Worm (Caenorhabditis elegans) whole organism, L3 larva: ENCODE measurements around the gene T02B11.8.

Source experiments
- R02D3.7 ChIP-seq: fragments of 150-350 bp; optimal IDR thresholded peaks from 2 replicates; lab custom pipeline; 2014; ENCODE audit warnings: missing biosample characterization, missing genetic modification characterization
- aly-2 ChIP-seq: fragments of 150-350 bp; optimal IDR thresholded peaks from 2 replicates; lab custom pipeline; 2014; ENCODE audit warnings: missing biosample characterization, missing genetic modification characterization
- ama-1 ChIP-seq: fragments of 150-350 bp; optimal IDR thresholded peaks from 2 replicates; lab custom pipeline; 2018
- ceh-16 ChIP-seq: sonication (generic microtip); optimal IDR thresholded peaks from 2 replicates; lab custom pipeline; 2017; ENCODE audit warnings: missing biosample characterization, missing genetic modification characterization
- ceh-28 ChIP-seq: fragments of 150-350 bp; optimal IDR thresholded peaks from 2 replicates; lab custom pipeline; 2014; ENCODE audit warnings: missing biosample characterization, missing genetic modification reagents, missing genetic modification characterization
- ceh-82 ChIP-seq: fragments of 150-350 bp; optimal IDR thresholded peaks from 2 replicates; lab custom pipeline; 2014; ENCODE audit warnings: missing biosample characterization, missing genetic modification characterization
- ceh-9 ChIP-seq: sonication (generic microtip); optimal IDR thresholded peaks from 2 replicates; lab custom pipeline; 2018; ENCODE audit warnings: missing biosample characterization, missing genetic modification characterization
- daf-12 ChIP-seq: fragments of 150-350 bp; optimal IDR thresholded peaks from 2 replicates; lab custom pipeline; 2014; ENCODE audit warnings: missing biosample characterization, missing genetic modification reagents, missing genetic modification characterization
- egl-27 ChIP-seq: sonication (generic microtip); optimal IDR thresholded peaks from 4 replicates; lab custom pipeline; 2017; ENCODE audit warnings: missing biosample characterization, missing genetic modification reagents, missing genetic modification characterization
- egl-5 ChIP-seq: fragments of 150-350 bp; optimal IDR thresholded peaks from 2 replicates; lab custom pipeline; 2017; ENCODE audit warnings: missing biosample characterization, missing genetic modification reagents, missing genetic modification characterization, inconsistent platforms
- elt-1 ChIP-seq: fragments of 150-350 bp; optimal IDR thresholded peaks from 2 replicates; lab custom pipeline; 2014; ENCODE audit warnings: missing biosample characterization, missing genetic modification characterization
- elt-2 ChIP-seq: sonication (generic microtip); optimal IDR thresholded peaks from 2 replicates; lab custom pipeline; 2016; ENCODE audit warnings: missing genetic modification reagents, mild to moderate bottlenecking, missing genetic modification characterization, missing compliant biosample characterization
- elt-3 ChIP-seq, 3 experiments: fragments of 150-350 bp in 1 of 3; sonication (generic microtip) in 2 of 3; optimal IDR thresholded peaks; 2 replicates in 2 of 3; 4 replicates in 1 of 3; lab custom pipeline; 2014 to 2017; ENCODE audit warnings: missing biosample characterization in 3 of 3, missing genetic modification characterization in 3 of 3
- fkh-10 ChIP-seq: sonication (generic microtip); optimal IDR thresholded peaks from 2 replicates; lab custom pipeline; 2017; ENCODE audit warnings: missing biosample characterization, missing genetic modification reagents, missing genetic modification characterization
- fkh-2 ChIP-seq: fragments of 150-350 bp; optimal IDR thresholded peaks from 2 replicates; lab custom pipeline; 2014; ENCODE audit warnings: missing biosample characterization, missing genetic modification reagents, missing genetic modification characterization
- fos-1 ChIP-seq: fragments of 150-350 bp; optimal IDR thresholded peaks from 2 replicates; lab custom pipeline; 2014; ENCODE audit warnings: missing biosample characterization, missing genetic modification characterization
- hmg-11 ChIP-seq: sonication (generic microtip); optimal IDR thresholded peaks from 2 replicates; lab custom pipeline; 2016; ENCODE audit warnings: missing genetic modification characterization, missing compliant biosample characterization
- jun-1 ChIP-seq: fragments of 150-350 bp; optimal IDR thresholded peaks from 2 replicates; lab custom pipeline; 2014; ENCODE audit warnings: missing biosample characterization, missing genetic modification reagents, missing genetic modification characterization
- lin-15B ChIP-seq: fragments of 150-350 bp; optimal IDR thresholded peaks from 2 replicates; lab custom pipeline; 2014; ENCODE audit warnings: missing biosample characterization, missing genetic modification characterization
- lin-39 ChIP-seq: fragments of 150-350 bp; optimal IDR thresholded peaks from 2 replicates; lab custom pipeline; 2018; ENCODE audit warnings: missing biosample characterization, missing genetic modification reagents, missing genetic modification characterization
- lsy-12 ChIP-seq: sonication (generic microtip); optimal IDR thresholded peaks from 2 replicates; lab custom pipeline; 2016; ENCODE audit warnings: mild to moderate bottlenecking, missing genetic modification characterization, missing compliant biosample characterization
- mdl-1 ChIP-seq: fragments of 150-350 bp; optimal IDR thresholded peaks from 2 replicates; lab custom pipeline; 2014; ENCODE audit warnings: missing biosample characterization, missing genetic modification characterization
- mml-1 ChIP-seq: fragments of 150-350 bp; sonication (generic microtip); optimal IDR thresholded peaks from 3 replicates; lab custom pipeline; 2014; ENCODE audit warnings: missing biosample characterization, missing genetic modification characterization
- nfya-1 ChIP-seq: sonication (generic microtip); optimal IDR thresholded peaks from 2 replicates; lab custom pipeline; 2017; ENCODE audit warnings: missing genetic modification characterization, mild to moderate bottlenecking, missing compliant biosample characterization, antibody characterized with exemption, moderate library complexity; ENCODE audit not compliant: insufficient read depth
- nhr-11 ChIP-seq: fragments of 150-350 bp; optimal IDR thresholded peaks from 2 replicates; lab custom pipeline; 2014; ENCODE audit warnings: missing biosample characterization, missing genetic modification characterization
- nhr-12 ChIP-seq: fragments of 150-350 bp; optimal IDR thresholded peaks from 2 replicates; lab custom pipeline; 2014; ENCODE audit warnings: missing biosample characterization, missing genetic modification characterization
- nhr-23 ChIP-seq: fragments of 150-350 bp; optimal IDR thresholded peaks from 2 replicates; lab custom pipeline; 2014; ENCODE audit warnings: missing biosample characterization, missing genetic modification reagents, missing genetic modification characterization
- nhr-237 ChIP-seq: fragments of 150-350 bp; optimal IDR thresholded peaks from 2 replicates; lab custom pipeline; 2014; ENCODE audit warnings: missing biosample characterization, missing genetic modification characterization
- nhr-25 ChIP-seq: sonication (generic microtip); optimal IDR thresholded peaks from 2 replicates; lab custom pipeline; 2017; ENCODE audit warnings: missing biosample characterization, missing genetic modification characterization
- nhr-43 ChIP-seq: sonication (generic microtip); optimal IDR thresholded peaks from 2 replicates; lab custom pipeline; 2016; ENCODE audit warnings: mild to moderate bottlenecking, missing genetic modification characterization, missing compliant biosample characterization; ENCODE audit not compliant: poor library complexity, severe bottlenecking
- nhr-67 ChIP-seq: fragments of 150-350 bp; optimal IDR thresholded peaks from 2 replicates; lab custom pipeline; 2014; ENCODE audit warnings: missing biosample characterization, missing genetic modification characterization
- nhr-76 ChIP-seq: fragments of 150-350 bp; sonication (generic microtip); optimal IDR thresholded peaks from 5 replicates; lab custom pipeline; 2014; ENCODE audit warnings: missing biosample characterization, missing genetic modification characterization
- nhr-77 ChIP-seq: fragments of 150-350 bp; optimal IDR thresholded peaks from 2 replicates; lab custom pipeline; 2014; ENCODE audit warnings: missing biosample characterization, missing genetic modification characterization
- pha-4 ChIP-seq: fragments of 150-350 bp; optimal IDR thresholded peaks from 2 replicates; lab custom pipeline; 2014; ENCODE audit warnings: missing biosample characterization, missing genetic modification reagents, missing genetic modification characterization
- pqm-1 ChIP-seq: fragments of 150-350 bp; optimal IDR thresholded peaks from 2 replicates; lab custom pipeline; 2017; ENCODE audit warnings: missing biosample characterization, missing genetic modification characterization, inconsistent platforms
- skn-1 ChIP-seq: fragments of 150-350 bp; optimal IDR thresholded peaks from 2 replicates; lab custom pipeline; 2014; ENCODE audit warnings: missing biosample characterization, missing genetic modification characterization
- snpc-4 ChIP-seq: fragments of 150-350 bp; optimal IDR thresholded peaks from 2 replicates; lab custom pipeline; 2014; ENCODE audit warnings: missing biosample characterization, missing genetic modification characterization
- tbx-2 ChIP-seq: sonication (generic microtip); optimal IDR thresholded peaks from 2 replicates; lab custom pipeline; 2016; ENCODE audit warnings: mild to moderate bottlenecking, missing genetic modification characterization, missing compliant biosample characterization
- unc-39 ChIP-seq: sonication (generic microtip); optimal IDR thresholded peaks from 4 replicates; lab custom pipeline; 2017; ENCODE audit warnings: missing biosample characterization, missing genetic modification characterization
- unc-62 ChIP-seq: fragments of 150-350 bp; sonication (generic microtip); optimal IDR thresholded peaks from 4 replicates; lab custom pipeline; 2014; ENCODE audit warnings: missing biosample characterization, missing genetic modification reagents, missing genetic modification characterization
- zag-1 ChIP-seq: fragments of 150-350 bp; optimal IDR thresholded peaks from 2 replicates; lab custom pipeline; 2014; ENCODE audit warnings: missing biosample characterization, missing genetic modification characterization
- ztf-11 ChIP-seq: fragments of 150-350 bp; optimal IDR thresholded peaks from 2 replicates; lab custom pipeline; 2014; ENCODE audit warnings: missing biosample characterization, missing genetic modification characterization
- ztf-4 ChIP-seq: fragments of 150-350 bp; optimal IDR thresholded peaks from 2 replicates; lab custom pipeline; 2014; ENCODE audit warnings: missing biosample characterization, missing genetic modification characterization

The T02B11.8 gene

ce11 chrV:908681-909080 lies 30.2 kb upstream of the T02B11.8 start:
- TF ChIP-seq ceh-82 (tag; lab: Kevin White, UChicago), result no peak
- TF ChIP-seq nhr-67 (tag; lab: Kevin White, UChicago), result no peak
- no peak for TF ChIP-seq nhr-77
- TF ChIP-seq nhr-11 (tag; lab: Kevin White, UChicago), result no peak
- no peak for TF ChIP-seq zag-1 (tag; lab: Kevin White, UChicago)
- TF ChIP-seq skn-1 (tag; lab: Kevin White, UChicago), result no peak
- TF ChIP-seq fkh-10 (GFP tag; lab: Kevin White, UChicago), result no peak
- no peak for TF ChIP-seq nhr-25 (tag; lab: Kevin White, UChicago)
- no peak for TF ChIP-seq nfya-1
- TF ChIP-seq fkh-2, result no peak
- no peak for TF ChIP-seq egl-5
- TF ChIP-seq lin-15B (tag; lab: Kevin White, UChicago), result no peak
- TF ChIP-seq daf-12 (tag; lab: Kevin White, UChicago), result no peak

ce11 chrV:904232-904983 lies 25.9 kb upstream of the T02B11.8 start, which contains the start of gene trm-2A:
trm-2A (plus strand) TSS chrV:904963.
- TF ChIP-seq snpc-4 (peak; percentile 70), lin-15B (tag; lab: Kevin White, UChicago) (peak; percentile 74), fkh-10 (GFP tag; lab: Kevin White, UChicago) (peak; percentile 38), mml-1 (tag; lab: Kevin White, UChicago) (no peak), ceh-28 (tag; lab: Kevin White, UChicago) (peak; percentile 47), fos-1 (tag; lab: Kevin White, UChicago) (no peak), ztf-11 (tag; lab: Kevin White, UChicago) (no peak), ceh-16 (tag; lab: Kevin White, UChicago) (no peak), nhr-23 (tag; lab: Kevin White, UChicago) (peak; percentile 85), hmg-11 (tag; lab: Kevin White, UChicago) (peak; percentile 58), elt-3 (tag; optimal IDR thresholded peaks at IDR 0.05; lab: Kevin White, UChicago) (no peak), lin-39 (peak; percentile 66), nhr-43 (peak; percentile 43), ceh-82 (tag; lab: Kevin White, UChicago) (peak; percentile 8), lsy-12 (tag; lab: Kevin White, UChicago) (no peak), pqm-1 (tag; lab: Kevin White, UChicago) (peak; percentile 24), ama-1 (lab: Kevin White, UChicago) (peak; percentile 50), skn-1 (tag; lab: Kevin White, UChicago) (peak; percentile 34), tbx-2 (peak; percentile 4), R02D3.7 (tag; lab: Kevin White, UChicago) (peak; percentile 37), nfya-1 (peak; percentile 81), elt-2 (tag; lab: Kevin White, UChicago) (peak; percentile 33), nhr-25 (tag; lab: Kevin White, UChicago) (peak; percentile 56), pha-4 (tag; lab: Kevin White, UChicago) (peak; percentile 91)

ce11 chrV:903460-903859 lies 25.0 kb upstream of the T02B11.8 start, which contains the start of gene fmo-5:
fmo-5 (minus strand) TSS chrV:903665.
- no peak for TF ChIP-seq daf-12 (tag; lab: Kevin White, UChicago)
- TF ChIP-seq fkh-10 (GFP tag; lab: Kevin White, UChicago), result no peak
- TF ChIP-seq hmg-11 (tag; lab: Kevin White, UChicago), result no peak
- no peak for TF ChIP-seq ceh-28 (tag; lab: Kevin White, UChicago)
- no peak for TF ChIP-seq fkh-2
- TF ChIP-seq lsy-12 (tag; lab: Kevin White, UChicago), result no peak
- no peak for TF ChIP-seq ztf-11 (tag; lab: Kevin White, UChicago)
- TF ChIP-seq nhr-23 (tag; lab: Kevin White, UChicago), result peak; percentile 10
- TF ChIP-seq skn-1 (tag; lab: Kevin White, UChicago), result no peak
- TF ChIP-seq zag-1 (tag; lab: Kevin White, UChicago), result no peak
- TF ChIP-seq nhr-43, result peak; percentile 52
- TF ChIP-seq lin-39, result no peak
- peak; percentile 59 for TF ChIP-seq elt-2 (tag; lab: Kevin White, UChicago)
- TF ChIP-seq fos-1 (tag; lab: Kevin White, UChicago), result no peak
- TF ChIP-seq pqm-1 (tag; lab: Kevin White, UChicago), result peak; percentile 42
- TF ChIP-seq mdl-1 (tag; lab: Kevin White, UChicago), result peak; percentile 51
- no peak for TF ChIP-seq ztf-4 (tag; lab: Kevin White, UChicago)
- TF ChIP-seq elt-3 (tag; optimal IDR thresholded peaks at IDR 0.05; lab: Kevin White, UChicago), result no peak
- no peak for TF ChIP-seq ceh-16 (tag; lab: Kevin White, UChicago)
- TF ChIP-seq egl-27 (tag; lab: Kevin White, UChicago), result no peak
- TF ChIP-seq elt-1 (tag; lab: Kevin White, UChicago), result no peak
- TF ChIP-seq ceh-82 (tag; lab: Kevin White, UChicago), result no peak
- peak; percentile 5 for TF ChIP-seq lin-15B (tag; lab: Kevin White, UChicago)
- no peak for TF ChIP-seq ceh-9
- no peak for TF ChIP-seq unc-62 (GFP tag; lab: Kevin White, UChicago)
- no peak for TF ChIP-seq nhr-77
- no peak for TF ChIP-seq nhr-11 (tag; lab: Kevin White, UChicago)
- TF ChIP-seq unc-39 (tag; lab: Kevin White, UChicago), result no peak
- TF ChIP-seq nhr-237, result no peak
- no peak for TF ChIP-seq tbx-2
- TF ChIP-seq nhr-12 (tag; lab: Kevin White, UChicago), result no peak
- no peak for TF ChIP-seq pha-4 (tag; lab: Kevin White, UChicago)
- no peak for TF ChIP-seq R02D3.7 (tag; lab: Kevin White, UChicago)
- TF ChIP-seq nhr-67 (tag; lab: Kevin White, UChicago), result no peak
- TF ChIP-seq nhr-25 (tag; lab: Kevin White, UChicago), result peak; percentile 30
- TF ChIP-seq snpc-4, result no peak
- TF ChIP-seq nhr-76 (tag; lab: Kevin White, UChicago), result peak; percentile 31
- no peak for TF ChIP-seq egl-5
- no peak for TF ChIP-seq jun-1 (tag; lab: Kevin White, UChicago)
- TF ChIP-seq aly-2 (tag; lab: Kevin White, UChicago), result no peak
